Worm (Caenorhabditis elegans) whole organism, late embryonic: Measurements from ENCODE around the gene ttr-50.
A peak's percentile ranks its signal among the peaks of the same experiment; 100 is the strongest.

Experiments used
- F13H6.1 ChIP-seq: sonication (generic microtip); optimal IDR thresholded peaks from 2 replicates; lab custom pipeline; 2016; ENCODE audit warnings: missing genetic modification characterization, missing compliant biosample characterization
- K09A11.1 ChIP-seq: sonication (generic microtip); optimal IDR thresholded peaks from 2 replicates; lab custom pipeline; 2017; ENCODE audit warnings: antibody characterized with exemption, mild to moderate bottlenecking, missing genetic modification characterization, missing compliant biosample characterization; ENCODE audit not compliant: insufficient read depth
- T23F11.4 ChIP-seq: fragments of 200-800 bp; sonication (Bioruptor generic); optimal IDR thresholded peaks from 2 replicates; lab custom pipeline; 2018; ENCODE audit warnings: mild to moderate bottlenecking, missing genetic modification characterization, missing compliant biosample characterization
- ahr-1 ChIP-seq: sonication (generic microtip); optimal IDR thresholded peaks from 2 replicates; lab custom pipeline; 2016; ENCODE audit warnings: missing genetic modification characterization, missing compliant biosample characterization
- ama-1 ChIP-seq: fragments of 150-350 bp; optimal IDR thresholded peaks from 2 replicates; lab custom pipeline; 2014
- ceh-18 ChIP-seq: sonication (generic microtip); optimal IDR thresholded peaks from 2 replicates; lab custom pipeline; 2016; ENCODE audit warnings: missing genetic modification characterization, missing compliant biosample characterization
- ceh-22 ChIP-seq: sonication (generic microtip); optimal IDR thresholded peaks from 2 replicates; lab custom pipeline; 2017; ENCODE audit warnings: missing biosample characterization, missing genetic modification characterization
- ceh-30 ChIP-seq: fragments of 150-350 bp; optimal IDR thresholded peaks from 2 replicates; lab custom pipeline; 2014; ENCODE audit warnings: missing biosample characterization, missing genetic modification characterization
- ceh-6 ChIP-seq: fragments of 200-800 bp; sonication (Bioruptor generic); optimal IDR thresholded peaks from 2 replicates; lab custom pipeline; 2018; ENCODE audit warnings: mild to moderate bottlenecking, missing genetic modification characterization, missing compliant biosample characterization
- ceh-9 ChIP-seq: sonication (generic microtip); optimal IDR thresholded peaks from 2 replicates; lab custom pipeline; 2016; ENCODE audit warnings: mild to moderate bottlenecking, missing genetic modification characterization, inconsistent platforms, missing compliant biosample characterization
- che-1 ChIP-seq: sonication (generic microtip); optimal IDR thresholded peaks from 2 replicates; lab custom pipeline; 2016; ENCODE audit warnings: mild to moderate bottlenecking, missing genetic modification characterization, missing compliant biosample characterization
- dmd-4 ChIP-seq: sonication (generic microtip); optimal IDR thresholded peaks from 2 replicates; lab custom pipeline; 2016; ENCODE audit warnings: borderline replicate concordance, missing genetic modification characterization, missing compliant biosample characterization
- elt-2 ChIP-seq: sonication (generic microtip); optimal IDR thresholded peaks from 2 replicates; lab custom pipeline; 2016; ENCODE audit warnings: missing genetic modification reagents, missing genetic modification characterization, missing compliant biosample characterization
- ets-4 ChIP-seq: sonication (generic microtip); optimal IDR thresholded peaks from 2 replicates; lab custom pipeline; 2016; ENCODE audit warnings: missing genetic modification characterization, missing compliant biosample characterization
- eyg-1 ChIP-seq: sonication (generic microtip); optimal IDR thresholded peaks from 2 replicates; lab custom pipeline; 2016; ENCODE audit warnings: missing genotype, missing genetic modification characterization, missing compliant biosample characterization
- fkh-6 ChIP-seq: sonication (generic microtip); optimal IDR thresholded peaks from 2 replicates; lab custom pipeline; 2016; ENCODE audit warnings: missing genetic modification characterization, missing compliant biosample characterization
- gmeb-2 ChIP-seq: sonication (generic microtip); optimal IDR thresholded peaks from 2 replicates; lab custom pipeline; 2016; ENCODE audit warnings: missing genetic modification characterization, inconsistent platforms, missing compliant biosample characterization
- hlh-8 ChIP-seq: sonication (generic microtip); optimal IDR thresholded peaks from 2 replicates; lab custom pipeline; 2016; ENCODE audit warnings: missing genotype, missing genetic modification characterization, missing compliant biosample characterization
- madf-2 ChIP-seq: sonication (generic microtip); optimal IDR thresholded peaks from 2 replicates; lab custom pipeline; 2017; ENCODE audit warnings: missing genetic modification characterization, missing compliant biosample characterization
- mec-3 ChIP-seq: sonication (generic microtip); optimal IDR thresholded peaks from 2 replicates; lab custom pipeline; 2016; ENCODE audit warnings: borderline replicate concordance, missing genetic modification characterization, missing compliant biosample characterization
- nfya-1 ChIP-seq: sonication (generic microtip); optimal IDR thresholded peaks from 2 replicates; lab custom pipeline; 2017; ENCODE audit warnings: missing genetic modification characterization, mild to moderate bottlenecking, missing compliant biosample characterization, antibody characterized with exemption, moderate library complexity
- nhr-11 ChIP-seq: fragments of 150-350 bp; optimal IDR thresholded peaks from 2 replicates; lab custom pipeline; 2014; ENCODE audit warnings: missing biosample characterization, missing genetic modification characterization
- npax-4 ChIP-seq: sonication (generic microtip); optimal IDR thresholded peaks from 2 replicates; lab custom pipeline; 2016; ENCODE audit warnings: missing genetic modification characterization, missing compliant biosample characterization
- pag-3 ChIP-seq: sonication (generic microtip); optimal IDR thresholded peaks from 2 replicates; lab custom pipeline; 2016; ENCODE audit warnings: missing compliant biosample characterization, missing genetic modification characterization, borderline replicate concordance
- ref-2 ChIP-seq: sonication (generic microtip); optimal IDR thresholded peaks from 2 replicates; lab custom pipeline; 2016; ENCODE audit warnings: missing genetic modification characterization, missing compliant biosample characterization
- sdc-2 ChIP-seq: sonication (generic microtip); optimal IDR thresholded peaks from 2 replicates; lab custom pipeline; 2016; ENCODE audit warnings: missing genotype, missing genetic modification characterization, missing compliant biosample characterization
- sox-4 ChIP-seq: sonication (generic microtip); optimal IDR thresholded peaks from 2 replicates; lab custom pipeline; 2017; ENCODE audit warnings: mild to moderate bottlenecking, missing genetic modification characterization, inconsistent platforms, missing compliant biosample characterization
- tbx-7 ChIP-seq: sonication (generic microtip); optimal IDR thresholded peaks from 2 replicates; lab custom pipeline; 2016; ENCODE audit warnings: missing genotype, missing genetic modification characterization, missing compliant biosample characterization
- unc-42 ChIP-seq: sonication (generic microtip); optimal IDR thresholded peaks from 2 replicates; lab custom pipeline; 2016; ENCODE audit warnings: missing genotype, missing genetic modification characterization, missing compliant biosample characterization
- unc-55 ChIP-seq: sonication (generic microtip); optimal IDR thresholded peaks from 2 replicates; lab custom pipeline; 2017; ENCODE audit warnings: missing biosample characterization, missing genetic modification reagents, missing genetic modification characterization
- zip-5 ChIP-seq: sonication (generic microtip); optimal IDR thresholded peaks from 2 replicates; lab custom pipeline; 2016; ENCODE audit warnings: missing genetic modification characterization, missing compliant biosample characterization
- ztf-16 ChIP-seq: sonication (generic microtip); optimal IDR thresholded peaks from 2 replicates; lab custom pipeline; 2017; ENCODE audit warnings: missing genetic modification characterization, missing compliant biosample characterization

ttr-50 gene

DNA sequence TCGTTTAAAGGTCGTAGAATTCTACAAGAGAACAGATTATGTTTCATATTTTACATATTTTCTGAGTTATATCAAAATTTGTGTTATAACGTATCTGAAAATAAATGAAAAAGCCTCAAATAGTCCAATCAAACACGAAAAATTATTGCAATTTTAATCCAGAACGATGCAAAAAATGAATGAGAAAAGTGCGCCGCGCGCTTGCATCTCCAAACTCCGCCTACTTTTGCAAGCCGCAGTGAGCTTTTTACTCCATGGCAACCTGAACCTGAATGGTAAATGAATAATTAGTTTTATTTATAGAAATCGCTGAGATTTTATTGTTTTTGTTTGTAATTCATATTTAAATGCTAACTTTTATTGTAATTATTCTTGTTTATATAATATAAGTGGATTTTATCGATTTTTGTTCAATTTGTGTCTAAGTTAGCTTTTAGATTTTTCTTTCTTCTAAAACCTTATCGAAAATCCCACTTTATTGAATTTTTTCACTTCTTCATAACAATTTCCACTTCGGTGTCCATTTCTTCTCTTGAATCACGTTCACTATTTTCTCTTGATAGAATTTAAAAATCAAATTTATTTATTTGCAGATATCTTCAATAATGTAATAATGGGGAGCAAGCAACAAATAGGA is 15.4 kb upstream of the ttr-50 start, which contains the start of gene ZK809.5:
TSS of gene ZK809.5 (plus strand) at position 587 of the 637 bp plus-strand sequence.
- TF ChIP-seq nfya-1 (tag; lab: Kevin White, UChicago) (peak; percentile 12), hlh-8 (no peak), T23F11.4 (GFP tag; lab: Kevin White, UChicago) (no peak), unc-42 (no peak), elt-2 (tag; lab: Kevin White, UChicago) (peak; percentile 9), ztf-16 (no peak), gmeb-2 (no peak)

- TF ChIP-seq eyg-1 = no peak
- TF ChIP-seq, all 69 proteins: peak for 0
These were observed 14.6 kb upstream of the ttr-50 start, which contains the start of gene ent-1 for ce11 chrIV:11655370-11655769. ent-1 (minus strand) TSS chrIV:11655470.

- TF ChIP-seq ceh-6 (GFP tag; lab: Kevin White, UChicago) (no peak), ets-4 (tag; lab: Kevin White, UChicago) (no peak), fkh-6 (tag; lab: Kevin White, UChicago) (no peak), ceh-22 (tag; lab: Kevin White, UChicago) (no peak), mec-3 (tag; lab: Kevin White, UChicago) (no peak), ahr-1 (no peak), npax-4 (tag; lab: Kevin White, UChicago) (no peak), zip-5 (no peak), F13H6.1 (tag; lab: Kevin White, UChicago) (no peak), tbx-7 (tag; lab: Kevin White, UChicago) (no peak), nhr-11 (no peak)
These were observed 11.2 kb upstream of the ttr-50 start, which contains the start of the genes acl-3 and ndub-6 for ce11 chrIV:11651965-11652453. acl-3 (minus strand) TSS chrIV:11652023. ndub-6 (plus strand) TSS chrIV:11652403.

DNA sequence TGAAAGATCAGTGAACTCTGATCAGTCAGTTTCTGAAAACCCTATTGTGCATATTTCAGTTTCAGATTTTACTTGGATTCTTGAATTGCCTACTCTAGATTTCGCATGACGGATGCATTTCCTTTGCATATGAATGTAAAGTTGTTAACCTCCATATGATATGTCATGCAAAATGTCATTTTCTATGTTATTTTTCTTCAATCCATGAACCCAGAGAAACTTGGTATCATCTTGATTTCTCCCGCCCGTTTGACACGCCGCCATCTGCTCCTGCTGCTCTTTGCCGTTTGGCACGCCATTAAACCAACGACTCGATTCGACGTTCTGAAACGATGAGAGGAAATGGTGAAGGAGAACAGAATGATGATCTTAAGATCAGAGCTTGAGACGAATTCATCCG is 9.5 kb upstream of the ttr-50 start:
- TF ChIP-seq ceh-9 (no peak), ref-2 (no peak), madf-2 (tag; lab: Kevin White, UChicago) (no peak), unc-55 (GFP tag; lab: Kevin White, UChicago) (no peak)

DNA sequence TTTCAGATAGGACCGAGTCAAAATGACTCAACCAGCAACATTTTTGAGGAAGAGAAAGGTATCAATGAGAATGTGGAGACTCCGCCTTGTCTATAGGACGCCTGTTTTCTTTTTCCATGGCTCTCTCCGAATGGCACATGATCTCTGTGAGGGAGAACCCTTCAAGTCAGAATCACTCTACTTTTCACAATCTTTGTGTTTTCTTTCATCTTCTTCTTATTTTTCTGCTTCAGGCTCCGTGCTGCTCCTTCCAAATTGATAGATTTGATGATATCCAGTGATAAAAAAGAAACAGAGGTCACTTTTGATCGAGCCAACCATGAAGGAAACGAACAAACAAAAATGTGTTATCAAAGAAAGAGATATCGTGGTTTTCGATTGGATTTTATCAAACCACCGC is 8.2 kb upstream of the ttr-50 start, which contains the start of gene ZK809.8:
TSS of gene ZK809.8 (minus strand) at position 34 of the 400 bp plus-strand sequence.
- peak; percentile 51 for TF ChIP-seq ceh-18
- no peak for TF ChIP-seq ceh-30

DNA sequence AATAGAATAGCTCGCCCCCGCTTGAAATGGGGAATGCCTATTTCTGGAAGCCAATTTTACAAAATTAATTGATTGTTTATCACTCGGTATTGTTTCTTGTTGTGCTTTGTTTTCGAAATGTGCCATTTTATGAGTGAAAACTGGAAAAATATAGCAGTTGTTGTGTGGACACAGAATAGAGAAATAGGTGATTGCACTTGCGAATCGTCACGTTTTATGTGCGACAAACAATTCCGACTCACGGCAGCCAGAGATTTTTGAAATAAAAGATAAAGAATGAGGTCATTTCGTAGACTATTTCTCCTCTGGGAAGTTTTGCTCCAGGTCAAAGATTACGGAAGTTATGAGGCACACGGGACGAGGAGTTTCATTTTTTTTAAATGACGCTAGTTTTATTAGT is 6.1 kb upstream of the ttr-50 start:
- TF ChIP-seq ztf-16 (no peak), ets-4 (tag; lab: Kevin White, UChicago) (no peak), sdc-2 (tag; lab: Kevin White, UChicago) (no peak), fkh-6 (tag; lab: Kevin White, UChicago) (no peak), pag-3 (no peak), ama-1 (no peak), zip-5 (no peak), dmd-4 (no peak), K09A11.1 (tag; lab: Kevin White, UChicago) (no peak), tbx-7 (tag; lab: Kevin White, UChicago) (no peak), ceh-18 (no peak), sox-4 (tag; lab: Kevin White, UChicago) (no peak), che-1 (tag; lab: Kevin White, UChicago) (no peak)
- TF ChIP-seq, all 69 proteins: peak for 0
